Worm (Caenorhabditis elegans) whole organism, late embryonic: ENCODE measurements around the gene F15E6.10.

Experiments used
- K02D7.2 ChIP-seq: sonication (generic microtip); optimal IDR thresholded peaks from 2 replicates; lab custom pipeline; 2017; ENCODE audit warnings: mild to moderate bottlenecking, missing genetic modification characterization, missing compliant biosample characterization
- ama-1 ChIP-seq: fragments of 150-350 bp; optimal IDR thresholded peaks from 2 replicates; lab custom pipeline; 2014
- ceh-19 ChIP-seq: fragments of 200-800 bp; sonication (Bioruptor generic); optimal IDR thresholded peaks from 2 replicates; lab custom pipeline; 2018; ENCODE audit warnings: mild to moderate bottlenecking, missing genetic modification characterization, missing compliant biosample characterization
- ceh-2 ChIP-seq: sonication (generic microtip); optimal IDR thresholded peaks from 2 replicates; lab custom pipeline; 2016; ENCODE audit warnings: missing genotype, missing genetic modification characterization, missing compliant biosample characterization
- elt-2 ChIP-seq: sonication (generic microtip); optimal IDR thresholded peaks from 2 replicates; lab custom pipeline; 2016; ENCODE audit warnings: missing genetic modification reagents, missing genetic modification characterization, missing compliant biosample characterization
- hlh-15 ChIP-seq: sonication (generic microtip); optimal IDR thresholded peaks from 2 replicates; lab custom pipeline; 2016; ENCODE audit warnings: missing genetic modification characterization, missing compliant biosample characterization
- hlh-6 ChIP-seq: sonication (generic microtip); optimal IDR thresholded peaks from 2 replicates; lab custom pipeline; 2016; ENCODE audit warnings: missing genotype, missing genetic modification characterization, missing compliant biosample characterization
- nfya-1 ChIP-seq: sonication (generic microtip); optimal IDR thresholded peaks from 2 replicates; lab custom pipeline; 2017; ENCODE audit warnings: missing genetic modification characterization, mild to moderate bottlenecking, missing compliant biosample characterization, antibody characterized with exemption, moderate library complexity
- pha-2 ChIP-seq: sonication (generic microtip); optimal IDR thresholded peaks from 2 replicates; lab custom pipeline; 2017; ENCODE audit warnings: mild to moderate bottlenecking, missing genetic modification characterization, missing compliant biosample characterization
- pha-4 ChIP-seq: fragments of 150-350 bp; optimal IDR thresholded peaks from 2 replicates; lab custom pipeline; 2018; ENCODE audit warnings: missing biosample characterization, missing genetic modification reagents, missing genetic modification characterization
- ttx-3 ChIP-seq: sonication (generic microtip); optimal IDR thresholded peaks from 2 replicates; lab custom pipeline; 2016; ENCODE audit warnings: missing genetic modification reagents, missing genetic modification characterization, missing compliant biosample characterization
- ztf-16 ChIP-seq: sonication (generic microtip); optimal IDR thresholded peaks from 2 replicates; lab custom pipeline; 2017; ENCODE audit warnings: missing genetic modification characterization, missing compliant biosample characterization

DNA sequence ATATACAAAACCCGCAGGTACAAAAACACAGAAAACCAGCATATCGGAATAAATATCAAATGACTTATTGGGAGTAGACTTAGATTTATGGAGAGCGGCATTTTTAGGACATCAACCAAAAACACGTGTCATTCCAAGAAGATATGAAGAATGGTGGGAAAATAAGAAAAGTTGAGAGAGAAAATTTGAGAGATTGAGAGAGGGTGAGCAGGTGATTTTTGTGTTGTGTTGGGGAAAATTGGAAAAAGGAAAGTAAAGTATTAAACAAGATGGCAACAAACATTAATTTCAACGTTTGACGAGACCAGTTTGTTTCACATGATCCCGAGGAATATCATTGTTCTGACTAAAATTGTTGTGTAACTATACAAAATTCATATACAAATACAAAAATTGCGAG, 4.3 kb upstream of the F15E6.10 start, which contains the start of gene srv-4:
- TF ChIP-seq pha-4 (tag; lab: Kevin White, UChicago) (no peak), hlh-15 (no peak), ama-1 (no peak), K02D7.2 (tag; lab: Kevin White, UChicago) (no peak), nfya-1 (tag; lab: Kevin White, UChicago) (no peak), ceh-2 (tag; lab: Kevin White, UChicago) (no peak), ceh-19 (GFP tag; lab: Kevin White, UChicago) (no peak), hlh-6 (tag; lab: Kevin White, UChicago) (no peak), pha-2 (tag; lab: Kevin White, UChicago) (no peak), ztf-16 (no peak), ttx-3 (tag; lab: Kevin White, UChicago) (no peak), elt-2 (tag; lab: Kevin White, UChicago) (no peak)
